Worm (Caenorhabditis elegans): ENCODE data around the gene M01H9.2.

Gene M01H9.2

ce11 chrIV:4445711-4446290 lies 17.2 kb downstream of the M01H9.2 start, which contains the start of the genes wapl-1 and htz-1 (continued):
- TF ChIP-seq nhr-90 (tag; optimal IDR thresholded peaks at IDR 0.05) (no peak), ceh-91 (GFP tag; IDR thresholded peaks at IDR 0.05) (peak; percentile 93), tlf-1 (GFP tag; optimal IDR thresholded peaks at IDR 0.05) (peak; percentile 96), ekl-4 (GFP tag; IDR thresholded peaks at IDR 0.05) (peak; percentile 94), B0336.3 (GFP tag; IDR thresholded peaks at IDR 0.05) (peak; percentile 88), D2030.7 (GFP tag; IDR thresholded peaks at IDR 0.05) (peak; percentile 94), ztf-25 (GFP tag; IDR thresholded peaks at IDR 0.05) (peak; percentile 66; the same call in 1 of the 2 replicates), F52B5.7 (tag; optimal IDR thresholded peaks at IDR 0.05) (peak; percentile 50), nhr-80 (tag; optimal IDR thresholded peaks at IDR 0.05) (peak; percentile 67)

- TF ChIP-seq nhr-80 (tag; optimal IDR thresholded peaks at IDR 0.05) = no peak
- TF ChIP-seq Y95B8A.8 (GFP tag; IDR thresholded peaks at IDR 0.05) = no peak
- no peak for TF ChIP-seq K11D2.4 (GFP tag; IDR thresholded peaks at IDR 0.05)
- TF ChIP-seq fkh-3 (tag; optimal IDR thresholded peaks at IDR 0.05) = no peak
- TF ChIP-seq aptf-2 (GFP tag; conservative IDR thresholded peaks at IDR 0.05) = no peak
- no peak for TF ChIP-seq let-526 (GFP tag; IDR thresholded peaks at IDR 0.05)
- no peak for TF ChIP-seq nfya-1 (tag; optimal IDR thresholded peaks at IDR 0.05; ENCODE audit: borderline replicate concordance, insufficient read depth)
- TF ChIP-seq sdz-38 (tag; optimal IDR thresholded peaks at IDR 0.05) = no peak
Observed at ce11 chrIV:4441077-4441476, 22.0 kb downstream of the M01H9.2 start, which contains the start of gene fbxb-75. TSS of gene fbxb-75 (minus strand) at chrIV:4441177.

- TF ChIP-seq bed-1 (GFP tag; IDR thresholded peaks at IDR 0.05) (no peak), madf-3 (GFP tag; IDR thresholded peaks at IDR 0.05) (no peak), cebp-1 (GFP tag; IDR thresholded peaks at IDR 0.05) (no peak), cebp-1 (tag; optimal IDR thresholded peaks at IDR 0.05) (no peak), Y56A3A.18 (GFP tag; IDR thresholded peaks at IDR 0.05) (no peak), snpc-1.1 (tag; optimal IDR thresholded peaks at IDR 0.05; ENCODE audit: insufficient read depth) (no peak), Y53G8AR.9 (GFP tag; conservative IDR thresholded peaks at IDR 0.05) (no peak), nfya-1 (tag; optimal IDR thresholded peaks at IDR 0.05; ENCODE audit: borderline replicate concordance, insufficient read depth) (no peak), bed-2 (GFP tag; IDR thresholded peaks at IDR 0.05) (no peak), sdz-38 (tag; optimal IDR thresholded peaks at IDR 0.05) (no peak), gei-17 (GFP tag; optimal IDR thresholded peaks at IDR 0.05) (no peak), dpff-1 (tag; optimal IDR thresholded peaks at IDR 0.05) (no peak), akir-1 (GFP tag; optimal IDR thresholded peaks at IDR 0.05) (no peak), attf-6 (GFP tag; IDR thresholded peaks at IDR 0.05) (no peak), dpl-1 (GFP tag; optimal IDR thresholded peaks at IDR 0.05) (no peak)
Observed at ce11 chrIV:4439190-4439589, 23.8 kb downstream of the M01H9.2 start, which contains the start of gene fbxb-74. TSS of gene fbxb-74 (minus strand) at chrIV:4439290.

- TF ChIP-seq nhr-120 (GFP tag; IDR thresholded peaks at IDR 0.05) (no peak), ceh-100 (GFP tag; IDR thresholded peaks at IDR 0.05) (no peak), nhr-80 (tag; optimal IDR thresholded peaks at IDR 0.05) (no peak), F23B12.7 (tag; optimal IDR thresholded peaks at IDR 0.05; ENCODE audit: insufficient read depth) (no peak)
Observed at ce11 chrIV:4437825-4438224, 25.2 kb downstream of the M01H9.2 start.
